Worm (Caenorhabditis elegans): ENCODE data around the gene aqp-11.

The aqp-11 gene

ce11 chrIII:13718403-13718969 is 45.4 kb downstream of the aqp-11 start (continued):
- TF ChIP-seq zip-11 (GFP tag; IDR thresholded peaks at IDR 0.05), result no peak
- peak; percentile 90 for TF ChIP-seq aha-1 (tag)
- no peak for TF ChIP-seq spr-1 (tag; optimal IDR thresholded peaks at IDR 0.05)
- TF ChIP-seq dmd-6 (GFP tag; IDR thresholded peaks at IDR 0.05), result peak; percentile 23; the same call in 1 of the 2 replicates
- TF ChIP-seq D1046.2 (GFP tag; IDR thresholded peaks at IDR 0.05), result no peak

- TF ChIP-seq aha-1 (tag), result peak; percentile 97
- no peak for TF ChIP-seq ztf-11 (tag; optimal IDR thresholded peaks at IDR 0.05)
- TF ChIP-seq T26A8.4 (GFP tag; IDR thresholded peaks at IDR 0.05), result peak; percentile 38; the same call in 1 of the 2 replicates
- peak; percentile 44 for TF ChIP-seq nhr-48 (tag; optimal IDR thresholded peaks at IDR 0.05)
- peak; percentile 11 for TF ChIP-seq mep-1 (tag; optimal IDR thresholded peaks at IDR 0.05)
- TF ChIP-seq dve-1 (tag; optimal IDR thresholded peaks at IDR 0.05; ENCODE audit: insufficient read depth), result peak; percentile 9
- peak; percentile 68 to 82 for TF ChIP-seq mdl-1 (tag; optimal IDR thresholded peaks at IDR 0.05)
- TF ChIP-seq set-16 (GFP tag; IDR thresholded peaks at IDR 0.05), result peak; percentile 17; the same call in 1 of the 2 replicates
- peak; percentile 16 for TF ChIP-seq mes-2 (tag; optimal IDR thresholded peaks at IDR 0.05; ENCODE audit: poor library complexity, severe bottlenecking)
- peak; percentile 56 for TF ChIP-seq nhr-28 (tag; optimal IDR thresholded peaks at IDR 0.05)
- TF ChIP-seq ctbp-1 (GFP tag; IDR thresholded peaks at IDR 0.05), result no peak
- TF ChIP-seq hmg-1.1 (GFP tag; IDR thresholded peaks at IDR 0.05), result no peak
- peak; percentile 47 for TF ChIP-seq duxl-1 (tag; optimal IDR thresholded peaks at IDR 0.05; ENCODE audit: poor library complexity)
- TF ChIP-seq mxl-3 (GFP tag; optimal IDR thresholded peaks at IDR 0.05), result peak; percentile 87
- peak; percentile 73 for TF ChIP-seq hlh-11 (tag; optimal IDR thresholded peaks at IDR 0.05)
- no peak for TF ChIP-seq Y75B8A.6 (GFP tag; IDR thresholded peaks at IDR 0.05)
- TF ChIP-seq hif-1 (tag; optimal IDR thresholded peaks at IDR 0.05), result peak in 1 of 2 experiments; percentile 12
- TF ChIP-seq hlh-30 (tag; optimal IDR thresholded peaks at IDR 0.05; ENCODE audit: insufficient read depth), result peak; percentile 86
- no peak for TF ChIP-seq mxl-2 (GFP tag; conservative IDR thresholded peaks at IDR 0.05)
- TF ChIP-seq nhr-25 (tag; optimal IDR thresholded peaks at IDR 0.05; ENCODE audit: borderline replicate concordance, insufficient read depth), result peak; percentile 17
- TF ChIP-seq nhr-102 (tag; optimal IDR thresholded peaks at IDR 0.05), result peak; percentile 0
These were observed 46.2 kb downstream of the aqp-11 start for ce11 chrIII:13719247-13719758.

ce11 chrIII:13720190-13720741 is 47.2 kb downstream of the aqp-11 start:
- TF ChIP-seq lsy-2 (tag; optimal IDR thresholded peaks at IDR 0.05) (peak in 1 of 2 experiments; percentile 11), sdz-12 (GFP tag; optimal IDR thresholded peaks at IDR 0.05) (peak; percentile 34), set-16 (GFP tag; IDR thresholded peaks at IDR 0.05) (peak; percentile 61), tag-97 (GFP tag; IDR thresholded peaks at IDR 0.05) (no peak), hlh-11 (tag; optimal IDR thresholded peaks at IDR 0.05) (peak; percentile 27), nhr-111 (GFP tag; optimal IDR thresholded peaks at IDR 0.05) (peak; percentile 32), nhr-6 (tag; optimal IDR thresholded peaks at IDR 0.05) (peak; percentile 39), hlh-30 (tag; optimal IDR thresholded peaks at IDR 0.05; ENCODE audit: insufficient read depth) (peak; percentile 6), rbr-2 (tag; optimal IDR thresholded peaks at IDR 0.05) (peak; percentile 4), ama-1 (optimal IDR thresholded peaks at IDR 0.05) (no peak), unc-62 (GFP tag; optimal IDR thresholded peaks at IDR 0.05 in 1 of 2) (peak in 1 of 2 experiments; percentile 27), unc-62 (tag; optimal IDR thresholded peaks at IDR 0.05) (no peak), nhr-25 (tag; optimal IDR thresholded peaks at IDR 0.05; ENCODE audit: borderline replicate concordance, insufficient read depth) (peak; percentile 39), zip-11 (GFP tag; IDR thresholded peaks at IDR 0.05) (no peak), mes-2 (tag; optimal IDR thresholded peaks at IDR 0.05; ENCODE audit: poor library complexity, severe bottlenecking) (peak; percentile 47), lin-38 (GFP tag; IDR thresholded peaks at IDR 0.05) (no peak)

All from whole organism, L4 larva.